Comparison of ENCODE assay signal across 1 fruit fly cellular context in the genomic region with DNA sequence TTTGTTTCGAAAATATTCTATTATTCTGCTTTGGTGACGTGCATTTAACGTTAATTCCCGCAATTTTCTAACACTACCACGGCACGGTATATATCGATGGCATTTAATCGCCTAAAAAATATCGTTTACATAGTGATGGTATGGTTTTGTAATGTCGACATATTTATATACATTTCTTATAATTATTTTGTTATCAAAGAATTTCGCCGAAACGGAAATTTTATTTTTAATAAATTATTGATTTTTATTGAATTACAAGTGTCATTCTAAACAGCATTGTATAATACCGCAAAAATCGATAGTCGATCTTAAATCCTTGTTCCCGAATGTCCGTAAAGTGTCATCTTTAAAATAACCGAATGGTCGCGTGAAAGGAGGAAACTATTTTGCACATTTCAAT.
TF ChIP-seq lines count a peak whose summit lies in the region.

Sec20 (minus strand) TSS at position 77 of the 400 bp plus-strand sequence.
dgrn (plus strand) TSS at position 160 of the 400 bp plus-strand sequence.

TF ChIP-seq in whole organism, embryonic, 481 proteins besides CTCF, POLR2A, EP300 and RAD21 (continued from another document and continues in another):
- peak; percentile 35 for TF ChIP-seq psq (GFP tag; optimal IDR thresholded peaks at IDR 0.05; lab: Kevin White, UChicago)
- peak; percentile 96 for TF ChIP-seq CG16813 (GFP tag; IDR thresholded peaks at IDR 0.05; lab: Robert Waterston, UW; ENCODE audit: partially characterized antibody)
- TF ChIP-seq CG5245 (GFP tag; optimal IDR thresholded peaks at IDR 0.05; lab: Kevin White, UChicago) = peak; percentile 27
- peak; percentile 48 for TF ChIP-seq CHES-1-like (GFP tag; optimal IDR thresholded peaks at IDR 0.05; lab: Kevin White, UChicago)
- TF ChIP-seq CG14050 (GFP tag; IDR thresholded peaks at IDR 0.05; lab: Robert Waterston, UW) = peak; percentile 38; the same call in 1 of the 3 replicates
- peak; percentile 62 for TF ChIP-seq HmgZ (tag; optimal IDR thresholded peaks at IDR 0.05; lab: Kevin White, UChicago)
- no peak for TF ChIP-seq ftz-f1 (GFP tag; optimal IDR thresholded peaks at IDR 0.05; lab: Kevin White, UChicago)
- no peak for TF ChIP-seq fd64A (GFP tag; optimal IDR thresholded peaks at IDR 0.05; lab: Kevin White, UChicago)
- TF ChIP-seq Blimp-1 (GFP tag; optimal IDR thresholded peaks at IDR 0.05; lab: Kevin White, UChicago) = peak; percentile 61
- peak; percentile 52; the same call in 2 of the 4 replicates for TF ChIP-seq Gug (GFP tag; IDR thresholded peaks at IDR 0.05; lab: Robert Waterston, UW)
- TF ChIP-seq BtbVII (GFP tag; optimal IDR thresholded peaks at IDR 0.05; lab: Kevin White, UChicago) = no peak
- TF ChIP-seq CG10565 (GFP tag; optimal IDR thresholded peaks at IDR 0.05; lab: Kevin White, UChicago) = no peak
- no peak for TF ChIP-seq HmgD (GFP tag; optimal IDR thresholded peaks at IDR 0.05; lab: Kevin White, UChicago)
- TF ChIP-seq CG8281 (tag; optimal IDR thresholded peaks at IDR 0.05; lab: Kevin White, UChicago) = no peak
- peak; percentile 38 for TF ChIP-seq D19B (GFP tag; optimal IDR thresholded peaks at IDR 0.05; lab: Kevin White, UChicago)
- TF ChIP-seq en (GFP tag; optimal IDR thresholded peaks at IDR 0.05; lab: Kevin White, UChicago) = no peak
- TF ChIP-seq CG4328 (GFP tag; optimal IDR thresholded peaks at IDR 0.05; lab: Kevin White, UChicago) = peak; percentile 46
- TF ChIP-seq odd (GFP tag; optimal IDR thresholded peaks at IDR 0.05; lab: Kevin White, UChicago) = no peak
- peak; percentile 70 for TF ChIP-seq ind (GFP tag; optimal IDR thresholded peaks at IDR 0.05; lab: Kevin White, UChicago)
- no peak for TF ChIP-seq Side (GFP tag; optimal IDR thresholded peaks at IDR 0.05; lab: Kevin White, UChicago)
- no peak for TF ChIP-seq kni (GFP tag; optimal IDR thresholded peaks at IDR 0.05; lab: Kevin White, UChicago)
- TF ChIP-seq Ets97D (GFP tag; optimal IDR thresholded peaks at IDR 0.05; lab: Kevin White, UChicago) = peak; percentile 67
- TF ChIP-seq Vsx1 (GFP tag; optimal IDR thresholded peaks at IDR 0.05; lab: Kevin White, UChicago) = no peak
- peak; percentile 13 for TF ChIP-seq CG1233 (GFP tag; optimal IDR thresholded peaks at IDR 0.05; lab: Kevin White, UChicago)
- TF ChIP-seq CG1529 (GFP tag; optimal IDR thresholded peaks at IDR 0.05; lab: Kevin White, UChicago) = no peak
- TF ChIP-seq dan (GFP tag; IDR thresholded peaks at IDR 0.05; lab: Robert Waterston, UW) = no peak
- peak; percentile 87 for TF ChIP-seq CG9932 (GFP tag; IDR thresholded peaks at IDR 0.05; lab: Robert Waterston, UW)
- peak; percentile 47; the same call in 1 of the 2 replicates for TF ChIP-seq CG6689 (GFP tag; IDR thresholded peaks at IDR 0.05; lab: Robert Waterston, UW)
- peak; percentile 50 for TF ChIP-seq CG4854 (GFP tag; optimal IDR thresholded peaks at IDR 0.05; lab: Kevin White, UChicago)
- TF ChIP-seq croc (GFP tag; conservative IDR thresholded peaks at IDR 0.05; lab: Robert Waterston, UW) = no peak
- peak; percentile 67 for TF ChIP-seq CG1647 (GFP tag; optimal IDR thresholded peaks at IDR 0.05; lab: Kevin White, UChicago)
- TF ChIP-seq Lim3 (GFP tag; IDR thresholded peaks at IDR 0.05; lab: Robert Waterston, UW) = no peak
- peak; percentile 80 for TF ChIP-seq CG15696 (tag; optimal IDR thresholded peaks at IDR 0.05; lab: Kevin White, UChicago)
- TF ChIP-seq bcd (GFP tag; optimal IDR thresholded peaks at IDR 0.05; lab: Kevin White, UChicago) = peak; percentile 62
- no peak for TF ChIP-seq zf30C (GFP tag; optimal IDR thresholded peaks at IDR 0.05; lab: Kevin White, UChicago)
- no peak for TF ChIP-seq CG11696 (GFP tag; IDR thresholded peaks at IDR 0.05; lab: Robert Waterston, UW)
- peak; percentile 80; the same call in 1 of the 2 replicates for TF ChIP-seq ato (GFP tag; IDR thresholded peaks at IDR 0.05; lab: Robert Waterston, UW; ENCODE audit: partially characterized antibody)
- TF ChIP-seq CG17361 (GFP tag; IDR thresholded peaks at IDR 0.05; lab: Robert Waterston, UW) = peak; percentile 82
- TF ChIP-seq CG2199 (GFP tag; IDR thresholded peaks at IDR 0.05; lab: Robert Waterston, UW) = 0 out of 3 replicates have a peak, but pooled peaks have one; percentile 28
- peak; percentile 66 for TF ChIP-seq Dref (GFP tag; IDR thresholded peaks at IDR 0.05; lab: Robert Waterston, UW)
- TF ChIP-seq Mes4 (GFP tag; optimal IDR thresholded peaks at IDR 0.05; lab: Kevin White, UChicago) = peak; percentile 25
- TF ChIP-seq twi (tag; optimal IDR thresholded peaks at IDR 0.05; lab: Kevin White, UChicago) = peak; percentile 60
- TF ChIP-seq tin (GFP tag; optimal IDR thresholded peaks at IDR 0.05; lab: Kevin White, UChicago) = peak; percentile 65
- TF ChIP-seq CG9609 (GFP tag; optimal IDR thresholded peaks at IDR 0.05; lab: Kevin White, UChicago) = peak; percentile 37
- peak; percentile 31 for TF ChIP-seq fd96Cb (tag; optimal IDR thresholded peaks at IDR 0.05; lab: Kevin White, UChicago)
- no peak for TF ChIP-seq CG43689 (GFP tag; IDR thresholded peaks at IDR 0.05; lab: Robert Waterston, UW)
- no peak for TF ChIP-seq sim (GFP tag; IDR thresholded peaks at IDR 0.05; lab: Robert Waterston, UW)
- TF ChIP-seq CkIIα-i1 (GFP tag; IDR thresholded peaks at IDR 0.05; lab: Robert Waterston, UW) = no peak
- TF ChIP-seq ewg (GFP tag; optimal IDR thresholded peaks at IDR 0.05; lab: Kevin White, UChicago) = peak; percentile 18
- TF ChIP-seq bsh (GFP tag; optimal IDR thresholded peaks at IDR 0.05; lab: Kevin White, UChicago) = peak in 1 of 2 experiments; percentile 61
- TF ChIP-seq dmrt99B (tag; optimal IDR thresholded peaks at IDR 0.05; lab: Kevin White, UChicago) = no peak
- no peak for TF ChIP-seq Jarid2 (GFP tag; optimal IDR thresholded peaks at IDR 0.05; lab: Kevin White, UChicago)
- peak; percentile 81 for TF ChIP-seq Dbx (GFP tag; IDR thresholded peaks at IDR 0.05; lab: Robert Waterston, UW)
- TF ChIP-seq CG11695 (GFP tag; IDR thresholded peaks at IDR 0.05; lab: Robert Waterston, UW) = 0 out of 3 replicates have a peak, but pooled peaks have one; percentile 19
- TF ChIP-seq rib (GFP tag; IDR thresholded peaks at IDR 0.05; lab: Robert Waterston, UW) = no peak
- peak; percentile 95 for TF ChIP-seq unc-4 (GFP tag; IDR thresholded peaks at IDR 0.05; lab: Robert Waterston, UW; ENCODE audit: partially characterized antibody)
- TF ChIP-seq ERR (GFP tag; optimal IDR thresholded peaks at IDR 0.05; lab: Kevin White, UChicago) = no peak
- TF ChIP-seq Taf1 (GFP tag; IDR thresholded peaks at IDR 0.05; lab: Robert Waterston, UW) = 0 out of 2 replicates have a peak, but pooled peaks have one; percentile 28
- TF ChIP-seq otp (GFP tag; IDR thresholded peaks at IDR 0.05; lab: Robert Waterston, UW) = no peak
- TF ChIP-seq CG13624 (GFP tag; optimal IDR thresholded peaks at IDR 0.05; lab: Kevin White, UChicago) = peak; percentile 25
- TF ChIP-seq NC2β (GFP tag; optimal IDR thresholded peaks at IDR 0.05; lab: Kevin White, UChicago) = no peak
- peak; percentile 78 for TF ChIP-seq CG30020 (tag; optimal IDR thresholded peaks at IDR 0.05; lab: Kevin White, UChicago)
- TF ChIP-seq CG17612 (GFP tag; IDR thresholded peaks at IDR 0.05; lab: Robert Waterston, UW) = no peak
- peak; percentile 87 for TF ChIP-seq tna (GFP tag; IDR thresholded peaks at IDR 0.05; lab: Robert Waterston, UW; ENCODE audit: partially characterized antibody)
- TF ChIP-seq CG15269 (tag; optimal IDR thresholded peaks at IDR 0.05; lab: Kevin White, UChicago) = peak; percentile 62
- TF ChIP-seq Lhr (GFP tag; optimal IDR thresholded peaks at IDR 0.05; lab: Kevin White, UChicago) = peak; percentile 50
- 0 out of 2 replicates have a peak, but pooled peaks have one; percentile 28 for TF ChIP-seq CG31224 (GFP tag; IDR thresholded peaks at IDR 0.05; lab: Robert Waterston, UW)
- TF ChIP-seq CG10959 (GFP tag; IDR thresholded peaks at IDR 0.05; lab: Robert Waterston, UW) = peak; percentile 28; the same call in 1 of the 2 replicates
- no peak for TF ChIP-seq kah (GFP tag; optimal IDR thresholded peaks at IDR 0.05; lab: Kevin White, UChicago)
- peak; percentile 58 for TF ChIP-seq CG9215 (GFP tag; IDR thresholded peaks at IDR 0.05; lab: Robert Waterston, UW)
- TF ChIP-seq esg (GFP tag; conservative IDR thresholded peaks at IDR 0.05; lab: Robert Waterston, UW) = 0 out of 2 replicates have a peak, but pooled peaks have one; percentile 37
- no peak; the same call in none of the 2 replicates for TF ChIP-seq vvl (GFP tag; IDR thresholded peaks at IDR 0.05; lab: Robert Waterston, UW)
- no peak for TF ChIP-seq pita (GFP tag; optimal IDR thresholded peaks at IDR 0.05; lab: Kevin White, UChicago)
- TF ChIP-seq Atf-2 (GFP tag; optimal IDR thresholded peaks at IDR 0.05; lab: Kevin White, UChicago) = no peak
- peak; percentile 39; the same call in 1 of the 3 replicates for TF ChIP-seq ci (GFP tag; IDR thresholded peaks at IDR 0.05; lab: Robert Waterston, UW)
- TF ChIP-seq ro (GFP tag; IDR thresholded peaks at IDR 0.05; lab: Robert Waterston, UW) = no peak
- no peak for TF ChIP-seq fru (optimal IDR thresholded peaks at IDR 0.05; lab: Kevin White, UChicago)
- TF ChIP-seq CG15514 (GFP tag; optimal IDR thresholded peaks at IDR 0.05; lab: Kevin White, UChicago) = peak; percentile 64
- TF ChIP-seq CG3726 (GFP tag; IDR thresholded peaks at IDR 0.05; lab: Robert Waterston, UW) = no peak
- TF ChIP-seq Doc2 (GFP tag; IDR thresholded peaks at IDR 0.05; lab: Robert Waterston, UW) = no peak
- TF ChIP-seq zen2 (GFP tag; IDR thresholded peaks at IDR 0.05; lab: Robert Waterston, UW; ENCODE audit: partially characterized antibody) = peak; percentile 90
- 0 out of 2 replicates have a peak, but pooled peaks have one; percentile 21 for TF ChIP-seq ranshi (GFP tag; IDR thresholded peaks at IDR 0.05; lab: Robert Waterston, UW)
- no peak for TF ChIP-seq Kr (GFP tag; optimal IDR thresholded peaks at IDR 0.05; lab: Kevin White, UChicago)
- peak; percentile 74 for TF ChIP-seq sob (GFP tag; IDR thresholded peaks at IDR 0.05; lab: Robert Waterston, UW)
- TF ChIP-seq ttk (GFP tag; IDR thresholded peaks at IDR 0.05; lab: Robert Waterston, UW) = 0 out of 2 replicates have a peak, but pooled peaks have one; percentile 26
- TF ChIP-seq Hr78 (GFP tag; optimal IDR thresholded peaks at IDR 0.05; lab: Kevin White, UChicago) = no peak
- no peak for TF ChIP-seq CG5180 (GFP tag; optimal IDR thresholded peaks at IDR 0.05; lab: Kevin White, UChicago)
- TF ChIP-seq CG10431 (GFP tag; optimal IDR thresholded peaks at IDR 0.05; lab: Kevin White, UChicago) = no peak
- TF ChIP-seq CG3407 (GFP tag; optimal IDR thresholded peaks at IDR 0.05; lab: Kevin White, UChicago) = peak; percentile 25
- TF ChIP-seq zfh2 (GFP tag; optimal IDR thresholded peaks at IDR 0.05; lab: Kevin White, UChicago) = peak; percentile 55
- TF ChIP-seq CG11085 (GFP tag; IDR thresholded peaks at IDR 0.05; lab: Robert Waterston, UW) = no peak
- peak; percentile 90 for TF ChIP-seq stwl (tag; optimal IDR thresholded peaks at IDR 0.05; lab: Kevin White, UChicago)
- no peak for TF ChIP-seq p53 (GFP tag; optimal IDR thresholded peaks at IDR 0.05; lab: Kevin White, UChicago)
- peak; percentile 79 for TF ChIP-seq Med (GFP tag; lab: Kevin White, UChicago)
- TF ChIP-seq bab2 (GFP tag; optimal IDR thresholded peaks at IDR 0.05; lab: Kevin White, UChicago) = peak; percentile 21
- no peak for TF ChIP-seq Atf6 (GFP tag; IDR thresholded peaks at IDR 0.05; lab: Robert Waterston, UW)
- peak; percentile 44 for TF ChIP-seq CG10147 (GFP tag; optimal IDR thresholded peaks at IDR 0.05; lab: Kevin White, UChicago)
- no peak for TF ChIP-seq gt (GFP tag; IDR thresholded peaks at IDR 0.05; lab: Robert Waterston, UW)
- no peak for TF ChIP-seq schlank (tag; optimal IDR thresholded peaks at IDR 0.05; lab: Kevin White, UChicago)
- peak; percentile 63 for TF ChIP-seq CG18764 (GFP tag; optimal IDR thresholded peaks at IDR 0.05; lab: Kevin White, UChicago)
- TF ChIP-seq E2f2 (GFP tag; IDR thresholded peaks at IDR 0.05; lab: Robert Waterston, UW) = peak; percentile 69
- TF ChIP-seq salm (tag; optimal IDR thresholded peaks at IDR 0.05; lab: Kevin White, UChicago) = no peak
- no peak for TF ChIP-seq crc (GFP tag; optimal IDR thresholded peaks at IDR 0.05; lab: Kevin White, UChicago)
- peak; percentile 60 for TF ChIP-seq CG32532 (GFP tag; IDR thresholded peaks at IDR 0.05; lab: Robert Waterston, UW)
- TF ChIP-seq CG11398 (GFP tag; optimal IDR thresholded peaks at IDR 0.05; lab: Kevin White, UChicago) = no peak
- TF ChIP-seq CG6683 (GFP tag; optimal IDR thresholded peaks at IDR 0.05; lab: Kevin White, UChicago) = no peak
- TF ChIP-seq CG2120 (GFP tag; optimal IDR thresholded peaks at IDR 0.05; lab: Kevin White, UChicago) = peak; percentile 84
- TF ChIP-seq Hmr (GFP tag; optimal IDR thresholded peaks at IDR 0.05; lab: Kevin White, UChicago) = peak; percentile 70
- TF ChIP-seq Nf-YB (GFP tag; optimal IDR thresholded peaks at IDR 0.05; lab: Kevin White, UChicago) = no peak
- TF ChIP-seq grau (tag; optimal IDR thresholded peaks at IDR 0.05; lab: Kevin White, UChicago) = peak; percentile 74
- TF ChIP-seq CG7271 (tag; optimal IDR thresholded peaks at IDR 0.05; lab: Kevin White, UChicago) = peak; percentile 50
- no peak for TF ChIP-seq sc (optimal IDR thresholded peaks at IDR 0.05; lab: Kevin White, UChicago)
- TF ChIP-seq sc (GFP tag; optimal IDR thresholded peaks at IDR 0.05; lab: Kevin White, UChicago) = peak; percentile 30
- TF ChIP-seq caup (GFP tag; optimal IDR thresholded peaks at IDR 0.05; lab: Kevin White, UChicago; ENCODE audit: severe bottlenecking) = peak; percentile 54
- peak; percentile 7 for TF ChIP-seq HHEX (GFP tag; optimal IDR thresholded peaks at IDR 0.05; lab: Kevin White, UChicago)
- TF ChIP-seq Fer2 (tag; optimal IDR thresholded peaks at IDR 0.05; lab: Kevin White, UChicago) = peak; percentile 43
- TF ChIP-seq CG14014 (GFP tag; IDR thresholded peaks at IDR 0.05; lab: Robert Waterston, UW) = peak; percentile 43
- no peak for TF ChIP-seq CG15011 (GFP tag; optimal IDR thresholded peaks at IDR 0.05; lab: Kevin White, UChicago)
- no peak for TF ChIP-seq B-H1 (GFP tag; IDR thresholded peaks at IDR 0.05; lab: Robert Waterston, UW)
- peak; percentile 15 for TF ChIP-seq fd102C (GFP tag; optimal IDR thresholded peaks at IDR 0.05; lab: Kevin White, UChicago)
- TF ChIP-seq CG12104 (GFP tag; optimal IDR thresholded peaks at IDR 0.05; lab: Kevin White, UChicago) = peak; percentile 38
- TF ChIP-seq CG10209 (GFP tag; optimal IDR thresholded peaks at IDR 0.05; lab: Kevin White, UChicago) = peak; percentile 41
- TF ChIP-seq CG17912 (GFP tag; optimal IDR thresholded peaks at IDR 0.05; lab: Kevin White, UChicago) = no peak
- no peak for TF ChIP-seq Drgx (GFP tag; IDR thresholded peaks at IDR 0.05; lab: Robert Waterston, UW)
- TF ChIP-seq CG12219 (GFP tag; optimal IDR thresholded peaks at IDR 0.05; lab: Kevin White, UChicago) = no peak
- no peak for TF ChIP-seq seq (GFP tag; IDR thresholded peaks at IDR 0.05; lab: Robert Waterston, UW)
